Fruit fly (Drosophila melanogaster) whole organism, prepupa: ENCODE measurements around the gene Nthl1.

ENCODE experiments used
- Blimp-1 ChIP-seq: fragments of 200-800 bp; sonication (Bioruptor generic); optimal IDR thresholded peaks from 3 replicates; lab custom pipeline; 2017; ENCODE audit warnings: missing biosample characterization, missing genetic modification characterization, mild to moderate bottlenecking, moderate library complexity, missing genetic modification reagents
- CG10669 ChIP-seq: fragments of 200-800 bp; sonication (Bioruptor generic); optimal IDR thresholded peaks from 3 replicates; lab custom pipeline; 2018; ENCODE audit warnings: missing biosample characterization, mild to moderate bottlenecking, missing genetic modification characterization, moderate library complexity
- CG15336 ChIP-seq: fragments of 200-800 bp; sonication (Bioruptor generic); IDR thresholded peaks from 2 replicates; pipeline ENCODE4 v1.3.6; 2022; ENCODE audit warnings: missing biosample characterization, missing genetic modification characterization
- CG1621 ChIP-seq: fragments of 200-800 bp; sonication (Bioruptor generic); optimal IDR thresholded peaks from 3 replicates; lab custom pipeline; 2018; ENCODE audit warnings: missing biosample characterization, mild to moderate bottlenecking, missing genetic modification characterization
- CG16779 ChIP-seq: fragments of 200-800 bp; sonication (Bioruptor generic); optimal IDR thresholded peaks from 3 replicates; lab custom pipeline; 2017; ENCODE audit warnings: missing biosample characterization, mild to moderate bottlenecking, missing genetic modification characterization
- CG32006 ChIP-seq: fragments of 200-800 bp; sonication (Bioruptor generic); optimal IDR thresholded peaks from 3 replicates; lab custom pipeline; 2017; ENCODE audit warnings: missing biosample characterization, mild to moderate bottlenecking, missing genetic modification characterization
- CG34406 ChIP-seq: fragments of 200-800 bp; sonication (Bioruptor generic); optimal IDR thresholded peaks from 3 replicates; lab custom pipeline; 2016; ENCODE audit warnings: missing biosample characterization, missing genetic modification characterization
- CG4318 ChIP-seq: fragments of 200-800 bp; sonication (Bioruptor generic); optimal IDR thresholded peaks from 3 replicates; lab custom pipeline; 2017; ENCODE audit warnings: missing biosample characterization, mild to moderate bottlenecking, missing genetic modification characterization
- CG6163 ChIP-seq: fragments of 200-800 bp; sonication (Bioruptor generic); IDR thresholded peaks from 3 replicates; pipeline ENCODE4 v1.3.6; 2022; ENCODE audit warnings: missing biosample characterization, missing genetic modification characterization
- CG6276 ChIP-seq: fragments of 200-800 bp; sonication (Bioruptor generic); optimal IDR thresholded peaks from 2 replicates; lab custom pipeline; 2017; ENCODE audit warnings: missing biosample characterization, mild to moderate bottlenecking, missing genetic modification characterization
- CG6792 ChIP-seq: fragments of 200-800 bp; sonication (Bioruptor generic); optimal IDR thresholded peaks from 3 replicates; lab custom pipeline; 2016; ENCODE audit warnings: missing biosample characterization, missing genetic modification characterization
- CG6808 ChIP-seq: fragments of 200-800 bp; sonication (Bioruptor generic); optimal IDR thresholded peaks from 3 replicates; lab custom pipeline; 2017; ENCODE audit warnings: missing biosample characterization, missing genetic modification characterization, mild to moderate bottlenecking, moderate library complexity, missing genetic modification reagents
- CG6854 ChIP-seq: fragments of 200-800 bp; sonication (Bioruptor generic); optimal IDR thresholded peaks from 2 replicates; lab custom pipeline; 2017; ENCODE audit warnings: missing biosample characterization, mild to moderate bottlenecking, missing genetic modification characterization
- CG7368 ChIP-seq: fragments of 200-800 bp; sonication (Bioruptor generic); optimal IDR thresholded peaks from 3 replicates; lab custom pipeline; 2016; ENCODE audit warnings: missing biosample characterization, missing genetic modification characterization
- CG8119 ChIP-seq: fragments of 200-800 bp; sonication (Bioruptor generic); IDR thresholded peaks from 3 replicates; pipeline ENCODE4 v1.3.6; 2022; ENCODE audit warnings: missing biosample characterization, missing genetic modification characterization
- CG8319 ChIP-seq: fragments of 200-800 bp; sonication (Bioruptor generic); optimal IDR thresholded peaks from 3 replicates; lab custom pipeline; 2016; ENCODE audit warnings: missing biosample characterization, missing genetic modification characterization
- CG9139 ChIP-seq: fragments of 200-800 bp; sonication (Bioruptor generic); optimal IDR thresholded peaks from 3 replicates; lab custom pipeline; 2017; ENCODE audit warnings: missing biosample characterization, mild to moderate bottlenecking, missing genetic modification characterization
- Eip75B ChIP-seq: fragments of 200-800 bp; sonication (Bioruptor generic); optimal IDR thresholded peaks from 3 replicates; lab custom pipeline; 2016; ENCODE audit warnings: missing biosample characterization, missing genetic modification characterization
- Eip78C ChIP-seq: fragments of 200-800 bp; sonication (Bioruptor generic); peaks from one replicate; lab custom pipeline; 2016; ENCODE audit warnings: missing biosample characterization, missing genetic modification characterization
- Eip93F ChIP-seq: fragments of 200-800 bp; sonication (Bioruptor generic); optimal IDR thresholded peaks from 2 replicates; lab custom pipeline; 2016; ENCODE audit warnings: missing biosample characterization, mild to moderate bottlenecking, missing genetic modification characterization
- Gug ChIP-seq: fragments of 200-800 bp; sonication (Bioruptor generic); IDR thresholded peaks from 2 replicates; pipeline ENCODE4 v1.3.6; 2022; ENCODE audit warnings: missing biosample characterization, missing genetic modification characterization
- Hr38 ChIP-seq: sonication (Bioruptor generic); optimal IDR thresholded peaks from 2 replicates; lab custom pipeline; 2016; ENCODE audit warnings: missing biosample characterization, missing genetic modification characterization
- Hr39 ChIP-seq: fragments of 200-800 bp; sonication (Bioruptor generic); optimal IDR thresholded peaks from 2 replicates; lab custom pipeline; 2016; ENCODE audit warnings: missing biosample characterization, missing genetic modification characterization
- Hr4 ChIP-seq: fragments of 200-800 bp; sonication (Bioruptor generic); optimal IDR thresholded peaks from 3 replicates; lab custom pipeline; 2016; ENCODE audit warnings: missing biosample characterization, missing genetic modification characterization
- Lpt ChIP-seq: fragments of 200-800 bp; sonication (Bioruptor generic); optimal IDR thresholded peaks from 3 replicates; lab custom pipeline; 2016; ENCODE audit warnings: missing biosample characterization, missing genetic modification characterization
- Met ChIP-seq: fragments of 200-800 bp; sonication (Bioruptor generic); optimal IDR thresholded peaks from 3 replicates; lab custom pipeline; 2016; ENCODE audit warnings: missing biosample characterization, missing genetic modification characterization
- OdsH ChIP-seq: fragments of 200-800 bp; sonication (Bioruptor generic); optimal IDR thresholded peaks from 3 replicates; lab custom pipeline; 2016; ENCODE audit warnings: missing biosample characterization, missing genetic modification characterization
- Smox ChIP-seq: fragments of 200-800 bp; sonication (Bioruptor generic); optimal IDR thresholded peaks from 3 replicates; lab custom pipeline; 2016; ENCODE audit warnings: missing biosample characterization, missing genetic modification characterization
- Sox14 ChIP-seq: fragments of 200-800 bp; sonication (Bioruptor generic); optimal IDR thresholded peaks from 3 replicates; lab custom pipeline; 2016; ENCODE audit warnings: missing biosample characterization, missing genetic modification characterization
- Sox15 ChIP-seq: fragments of 200-800 bp; sonication (Bioruptor generic); optimal IDR thresholded peaks from 3 replicates; lab custom pipeline; 2016; ENCODE audit warnings: missing biosample characterization, missing genetic modification characterization
- achi ChIP-seq: fragments of 200-800 bp; sonication (Bioruptor generic); optimal IDR thresholded peaks from 3 replicates; lab custom pipeline; 2016; ENCODE audit warnings: missing biosample characterization, missing genetic modification characterization
- acj6 ChIP-seq: fragments of 200-800 bp; sonication (Bioruptor generic); optimal IDR thresholded peaks from 3 replicates; lab custom pipeline; 2016; ENCODE audit warnings: missing biosample characterization, missing genetic modification characterization
- dac ChIP-seq: fragments of 200-800 bp; sonication (Bioruptor generic); optimal IDR thresholded peaks from 2 replicates; lab custom pipeline; 2017; ENCODE audit warnings: missing biosample characterization, mild to moderate bottlenecking, missing genetic modification characterization
- dsx ChIP-seq: fragments of 200-800 bp; optimal IDR thresholded peaks from 3 replicates; lab custom pipeline; 2019; ENCODE audit warnings: missing biosample characterization, mild to moderate bottlenecking, missing genetic modification characterization, moderate library complexity; ENCODE audit not compliant: poor library complexity, severe bottlenecking
- eg ChIP-seq: fragments of 200-800 bp; sonication (Bioruptor generic); IDR thresholded peaks from 3 replicates; pipeline ENCODE4 v1.3.6; 2022; ENCODE audit warnings: missing biosample characterization, missing genetic modification characterization
- fd59A ChIP-seq: fragments of 200-800 bp; sonication (Bioruptor generic); optimal IDR thresholded peaks from 2 replicates; lab custom pipeline; 2017; ENCODE audit warnings: missing biosample characterization, mild to moderate bottlenecking, missing genetic modification characterization, missing genetic modification reagents
- fd85E ChIP-seq: fragments of 200-800 bp; sonication (Bioruptor generic); optimal IDR thresholded peaks from 3 replicates; lab custom pipeline; 2016; ENCODE audit warnings: missing biosample characterization, missing genetic modification characterization
- fkh ChIP-seq: fragments of 200-800 bp; sonication (Bioruptor generic); optimal IDR thresholded peaks from 3 replicates; lab custom pipeline; 2017; ENCODE audit warnings: missing biosample characterization, mild to moderate bottlenecking, missing genetic modification characterization, moderate library complexity
- lz ChIP-seq: fragments of 200-800 bp; sonication (Bioruptor generic); optimal IDR thresholded peaks from 3 replicates; lab custom pipeline; 2016; ENCODE audit warnings: missing biosample characterization, missing genetic modification characterization
- salr ChIP-seq, 2 experiments: fragments of 200-800 bp; sonication (Bioruptor generic); optimal IDR thresholded peaks; 3 replicates each; lab custom pipeline; 2016 to 2018; ENCODE audit warnings: missing biosample characterization in 2 of 2, missing genetic modification characterization in 2 of 2, mild to moderate bottlenecking in 1 of 2
- spab ChIP-seq: fragments of 200-800 bp; sonication (Bioruptor generic); optimal IDR thresholded peaks from 2 replicates; lab custom pipeline; 2017; ENCODE audit warnings: missing biosample characterization, mild to moderate bottlenecking, missing genetic modification characterization, missing genetic modification reagents
- ss ChIP-seq, 2 experiments: fragments of 200-800 bp; sonication (Bioruptor generic); optimal IDR thresholded peaks; 2 replicates in 1 of 2; 3 replicates in 1 of 2; lab custom pipeline; 2017 to 2018; ENCODE audit warnings: mild to moderate bottlenecking in 2 of 2, missing biosample characterization in 2 of 2, missing genetic modification characterization in 2 of 2, moderate library complexity in 1 of 2
- svp ChIP-seq: fragments of 200-800 bp; sonication (Bioruptor generic); peaks from one replicate; lab custom pipeline; 2016; ENCODE audit warnings: missing biosample characterization, missing genetic modification characterization
- topi ChIP-seq: fragments of 200-800 bp; sonication (Bioruptor generic); optimal IDR thresholded peaks from 3 replicates; lab custom pipeline; 2016; ENCODE audit warnings: missing biosample characterization, missing genetic modification characterization
- vri ChIP-seq: fragments of 200-800 bp; sonication (Bioruptor generic); optimal IDR thresholded peaks from 3 replicates; lab custom pipeline; 2016; ENCODE audit warnings: missing biosample characterization, mild to moderate bottlenecking, missing genetic modification characterization

The Nthl1 gene

dm6 chr2L:20968727-20969126 lies 41.1 kb upstream of the Nthl1 start:
- TF ChIP-seq Met (GFP tag; lab: Kevin White, UChicago) (no peak), fkh (GFP tag; lab: Kevin White, UChicago) (peak; percentile 77)

- TF ChIP-seq CG9139 (GFP tag; lab: Kevin White, UChicago) = peak; percentile 38
- TF ChIP-seq eg (GFP tag; lab: Robert Waterston, UW) = no peak
- TF ChIP-seq spab (GFP tag; lab: Kevin White, UChicago) = no peak
- no peak for TF ChIP-seq CG16779
- no peak for TF ChIP-seq CG8119 (GFP tag; lab: Robert Waterston, UW)
- TF ChIP-seq svp = peak; percentile 9
- no peak for TF ChIP-seq lz
- TF ChIP-seq CG32006 (GFP tag; lab: Kevin White, UChicago) = no peak
- TF ChIP-seq CG15336 = no peak
- no peak for TF ChIP-seq topi (GFP tag; lab: Kevin White, UChicago)
- peak; percentile 43 for TF ChIP-seq CG6854 (GFP tag; lab: Kevin White, UChicago)
- TF ChIP-seq Eip93F = no peak
- no peak for TF ChIP-seq CG6276 (GFP tag; lab: Kevin White, UChicago)
- TF ChIP-seq Gug = no peak
- peak; percentile 56 for TF ChIP-seq CG1621 (tag; lab: Kevin White, UChicago)
- no peak for TF ChIP-seq fkh (GFP tag; lab: Kevin White, UChicago)
- TF ChIP-seq Eip78C (GFP tag; lab: Kevin White, UChicago) = no peak
- TF ChIP-seq Smox (GFP tag; lab: Kevin White, UChicago) = no peak
- TF ChIP-seq Sox14 (GFP tag; lab: Kevin White, UChicago) = no peak
- TF ChIP-seq ss (GFP tag; optimal IDR thresholded peaks at IDR 0.05; lab: Kevin White, UChicago) = peak; percentile 34 to 45
- no peak for TF ChIP-seq acj6 (GFP tag; lab: Kevin White, UChicago)
- 0 out of 3 replicates have a peak, but pooled peaks have one; percentile 12 for TF ChIP-seq CG6163 (GFP tag; lab: Robert Waterston, UW)
- TF ChIP-seq CG6808 (GFP tag; lab: Kevin White, UChicago) = no peak
- TF ChIP-seq, all 60 proteins: peak for 6
These were observed 37.3 kb upstream of the Nthl1 start for dm6 chr2L:20965001-20965400.

dm6 chr2L:20960019-20960525 lies 32.4 kb upstream of the Nthl1 start:
- TF ChIP-seq CG6854 (GFP tag; lab: Kevin White, UChicago) (no peak), CG8119 (GFP tag; lab: Robert Waterston, UW) (peak; percentile 53; the same call in 1 of the 3 replicates), CG34406 (GFP tag; lab: Kevin White, UChicago) (no peak), OdsH (GFP tag; lab: Kevin White, UChicago) (peak; percentile 24), Eip75B (GFP tag; lab: Kevin White, UChicago) (no peak), Blimp-1 (no peak), Met (GFP tag; lab: Kevin White, UChicago) (no peak), vri (no peak), CG15336 (peak; percentile 41; the same call in 1 of the 2 replicates), CG6792 (GFP tag; lab: Kevin White, UChicago) (no peak), CG7368 (GFP tag; lab: Kevin White, UChicago) (no peak), achi (peak; percentile 20), eg (GFP tag; lab: Robert Waterston, UW) (no peak), Sox15 (no peak), Eip93F (no peak), CG6808 (GFP tag; lab: Kevin White, UChicago) (no peak), Eip78C (GFP tag; lab: Kevin White, UChicago) (peak; percentile 57), topi (GFP tag; lab: Kevin White, UChicago) (no peak), Hr39 (GFP tag; lab: Kevin White, UChicago) (no peak), salr (GFP tag; optimal IDR thresholded peaks at IDR 0.05; lab: Kevin White, UChicago) (peak in 1 of 2 experiments; percentile 42), CG32006 (GFP tag; lab: Kevin White, UChicago) (peak; percentile 68), CG6163 (GFP tag; lab: Robert Waterston, UW) (0 out of 3 replicates have a peak, but pooled peaks have one; percentile 18), fd59A (GFP tag; lab: Kevin White, UChicago) (no peak), fd85E (GFP tag; lab: Kevin White, UChicago) (no peak), CG8319 (GFP tag; lab: Kevin White, UChicago) (no peak), dac (GFP tag; lab: Kevin White, UChicago) (no peak), Lpt (GFP tag; lab: Kevin White, UChicago) (peak; percentile 10), CG4318 (peak; percentile 28), fkh (GFP tag; lab: Kevin White, UChicago) (no peak), Hr38 (no peak), dsx (GFP tag; lab: Kevin White, UChicago) (no peak), Hr4 (peak; percentile 69), CG10669 (no peak)
